Worm (Caenorhabditis elegans) whole organism, mixed stage, embryonic: ENCODE results near the gene sru-6.
A peak's percentile ranks its signal among the peaks of the same experiment; 100 is the strongest.

Experiments
- M03D4.4 ChIP-seq: sonication (generic microtip); optimal IDR thresholded peaks from 2 replicates; lab custom pipeline; 2017; ENCODE audit warnings: mild to moderate bottlenecking, missing genetic modification characterization, missing compliant biosample characterization
- bed-3 ChIP-seq: fragments of 200-800 bp; sonication (Bioruptor generic); optimal IDR thresholded peaks from 3 replicates; lab custom pipeline; 2018; ENCODE audit warnings: mild to moderate bottlenecking, missing genetic modification characterization, moderate library complexity, missing compliant biosample characterization
- blmp-1 ChIP-seq: fragments of 150-350 bp; optimal IDR thresholded peaks from 2 replicates; lab custom pipeline; 2014; ENCODE audit warnings: missing biosample characterization, missing genetic modification characterization
- ceh-39 ChIP-seq: fragments of 150-350 bp; optimal IDR thresholded peaks from 2 replicates; lab custom pipeline; 2014; ENCODE audit warnings: missing biosample characterization, missing genetic modification characterization
- ces-1 ChIP-seq: fragments of 150-350 bp; optimal IDR thresholded peaks from 2 replicates; lab custom pipeline; 2014; ENCODE audit warnings: missing biosample characterization, missing genetic modification reagents, missing genetic modification characterization
- cnd-1 ChIP-seq: fragments of 200-800 bp; sonication (Bioruptor generic); optimal IDR thresholded peaks from 2 replicates; lab custom pipeline; 2018; ENCODE audit warnings: mild to moderate bottlenecking, missing genetic modification characterization, missing compliant biosample characterization
- drap-1 ChIP-seq: fragments of 200-800 bp; sonication (Bioruptor generic); optimal IDR thresholded peaks from 3 replicates; lab custom pipeline; 2018; ENCODE audit warnings: mild to moderate bottlenecking, missing genetic modification characterization, missing compliant biosample characterization
- elt-1 ChIP-seq: sonication (generic microtip); optimal IDR thresholded peaks from 2 replicates; lab custom pipeline; 2017; ENCODE audit warnings: missing genetic modification characterization, mild to moderate bottlenecking, missing compliant biosample characterization, antibody characterized with exemption, moderate library complexity, borderline replicate concordance; ENCODE audit not compliant: insufficient read depth
- elt-3 ChIP-seq: fragments of 150-350 bp; optimal IDR thresholded peaks from 2 replicates; lab custom pipeline; 2014; ENCODE audit warnings: missing biosample characterization, missing genetic modification characterization
- flh-1 ChIP-seq: fragments of 200-800 bp; sonication (Bioruptor generic); optimal IDR thresholded peaks from 2 replicates; lab custom pipeline; 2018; ENCODE audit warnings: mild to moderate bottlenecking, missing genetic modification characterization, moderate library complexity, missing compliant biosample characterization
- ham-2 ChIP-seq: fragments of 200-800 bp; sonication (Bioruptor generic); optimal IDR thresholded peaks from 2 replicates; lab custom pipeline; 2018; ENCODE audit warnings: mild to moderate bottlenecking, missing genetic modification characterization, missing compliant biosample characterization
- hlh-1 ChIP-seq: fragments of 150-350 bp; optimal IDR thresholded peaks from 2 replicates; lab custom pipeline; 2014; ENCODE audit warnings: missing biosample characterization, missing genetic modification reagents, missing genetic modification characterization
- lin-13 ChIP-seq: fragments of 150-350 bp; optimal IDR thresholded peaks from 2 replicates; lab custom pipeline; 2014; ENCODE audit warnings: missing biosample characterization, missing genetic modification characterization
- lin-32 ChIP-seq: fragments of 200-800 bp; sonication (Bioruptor generic); optimal IDR thresholded peaks from 2 replicates; lab custom pipeline; 2018; ENCODE audit warnings: mild to moderate bottlenecking, missing genetic modification characterization, missing compliant biosample characterization
- lsy-2 ChIP-seq: fragments of 150-350 bp; optimal IDR thresholded peaks from 2 replicates; lab custom pipeline; 2014; ENCODE audit warnings: missing biosample characterization, missing genetic modification characterization
- mab-5 ChIP-seq: fragments of 150-350 bp; optimal IDR thresholded peaks from 2 replicates; lab custom pipeline; 2014; ENCODE audit warnings: missing biosample characterization, missing genetic modification characterization
- mep-1 ChIP-seq: fragments of 150-350 bp; optimal IDR thresholded peaks from 2 replicates; lab custom pipeline; 2017; ENCODE audit warnings: missing biosample characterization, missing genetic modification reagents, missing genetic modification characterization, inconsistent platforms
- mls-2 ChIP-seq: sonication (generic microtip); optimal IDR thresholded peaks from 2 replicates; lab custom pipeline; 2016; ENCODE audit warnings: mild to moderate bottlenecking, missing genetic modification characterization, moderate library complexity, missing compliant biosample characterization
- nhr-12 ChIP-seq: fragments of 150-350 bp; optimal IDR thresholded peaks from 2 replicates; lab custom pipeline; 2014; ENCODE audit warnings: missing biosample characterization, missing genetic modification characterization
- nhr-2 ChIP-seq: fragments of 150-350 bp; optimal IDR thresholded peaks from 2 replicates; lab custom pipeline; 2014; ENCODE audit warnings: missing biosample characterization, missing genetic modification characterization
- nhr-237 ChIP-seq: fragments of 150-350 bp; optimal IDR thresholded peaks from 2 replicates; lab custom pipeline; 2014; ENCODE audit warnings: missing biosample characterization, missing genetic modification characterization
- nhr-28 ChIP-seq: fragments of 150-350 bp; optimal IDR thresholded peaks from 2 replicates; lab custom pipeline; 2014; ENCODE audit warnings: missing biosample characterization, missing genetic modification characterization
- nhr-76 ChIP-seq: sonication (generic microtip); optimal IDR thresholded peaks from 2 replicates; lab custom pipeline; 2017; ENCODE audit warnings: missing biosample characterization, missing genetic modification characterization
- pha-4 ChIP-seq: fragments of 150-350 bp; optimal IDR thresholded peaks from 2 replicates; lab custom pipeline; 2018; ENCODE audit warnings: missing biosample characterization, missing genetic modification reagents, missing genetic modification characterization
- snpc-4 ChIP-seq: fragments of 150-350 bp; optimal IDR thresholded peaks from 2 replicates; lab custom pipeline; 2014; ENCODE audit warnings: missing biosample characterization, missing genetic modification characterization
- sptf-1 ChIP-seq: sonication (generic microtip); optimal IDR thresholded peaks from 2 replicates; lab custom pipeline; 2017; ENCODE audit warnings: mild to moderate bottlenecking, missing genetic modification characterization, moderate library complexity, missing compliant biosample characterization
- tbx-8 ChIP-seq: fragments of 200-800 bp; sonication (Bioruptor generic); optimal IDR thresholded peaks from 2 replicates; lab custom pipeline; 2018; ENCODE audit warnings: mild to moderate bottlenecking, missing genetic modification characterization, moderate library complexity, missing compliant biosample characterization
- unc-120 ChIP-seq: sonication (generic microtip); optimal IDR thresholded peaks from 2 replicates; lab custom pipeline; 2017; ENCODE audit warnings: missing genetic modification characterization, missing compliant biosample characterization; ENCODE audit not compliant: poor library complexity, severe bottlenecking
- unc-39 ChIP-seq: fragments of 150-350 bp; optimal IDR thresholded peaks from 2 replicates; lab custom pipeline; 2014; ENCODE audit warnings: missing biosample characterization, missing genetic modification characterization
- unc-62 ChIP-seq: fragments of 150-350 bp; optimal IDR thresholded peaks from 2 replicates; lab custom pipeline; 2014; ENCODE audit warnings: missing biosample characterization, missing genetic modification reagents, missing genetic modification characterization
- zip-8 ChIP-seq: fragments of 150-350 bp; optimal IDR thresholded peaks from 2 replicates; lab custom pipeline; 2014; ENCODE audit warnings: missing biosample characterization, missing genetic modification characterization
- ztf-11 ChIP-seq: fragments of 150-350 bp; optimal IDR thresholded peaks from 2 replicates; lab custom pipeline; 2014; ENCODE audit warnings: missing biosample characterization, missing genetic modification characterization

sru-6 gene

ce11 chrIV:9506251-9506650, 15.8 kb downstream of the sru-6 start, which contains the start of gene ttr-9:
Gene ttr-9, minus strand, starts transcription at chrIV:9506351.
- TF ChIP-seq tbx-8 (GFP tag; lab: Kevin White, UChicago): no peak
- no peak for TF ChIP-seq unc-62
- TF ChIP-seq nhr-12 (tag; lab: Kevin White, UChicago): no peak
- TF ChIP-seq pha-4 (tag; lab: Kevin White, UChicago): no peak
- TF ChIP-seq nhr-237 (tag; lab: Kevin White, UChicago): no peak
- TF ChIP-seq, all 35 proteins: peak for 0

DNA sequence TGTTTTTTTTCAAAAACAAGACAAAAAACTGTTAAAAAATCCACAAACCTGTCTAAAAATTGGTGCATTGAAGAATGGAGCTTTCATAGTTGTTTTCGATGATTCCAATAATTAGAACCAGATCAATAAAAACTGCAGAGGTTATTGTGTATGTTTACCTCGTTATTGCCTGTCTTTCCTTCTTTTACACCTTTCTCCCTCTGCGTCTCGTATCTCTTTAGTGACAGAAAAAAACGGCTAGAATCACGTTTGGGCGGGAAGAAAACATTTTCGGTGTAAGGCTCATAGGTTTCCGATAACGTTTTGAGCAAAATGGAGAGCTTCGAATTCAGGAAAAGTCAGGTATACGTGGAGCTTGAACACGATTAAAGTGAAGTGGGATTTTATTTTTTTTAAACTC, 18.2 kb downstream of the sru-6 start, which contains the start of gene ethe-1:
Gene ethe-1 (minus strand): TSS at position 150 of the 400 bp plus-strand sequence.
- TF ChIP-seq drap-1 (GFP tag; lab: Kevin White, UChicago) (no peak), ztf-11 (tag; lab: Kevin White, UChicago) (no peak), nhr-237 (tag; lab: Kevin White, UChicago) (no peak), nhr-12 (tag; lab: Kevin White, UChicago) (no peak), elt-1 (tag; lab: Kevin White, UChicago) (no peak), snpc-4 (tag; lab: Kevin White, UChicago) (no peak)

ce11 chrIV:9510439-9510838, 20.0 kb downstream of the sru-6 start, which contains the start of gene C33A12.4:
Gene C33A12.4, minus strand, starts transcription at chrIV:9510569.
- TF ChIP-seq unc-120 (tag; lab: Kevin White, UChicago): no peak
- no peak for TF ChIP-seq hlh-1
- TF ChIP-seq ceh-39: no peak
- TF ChIP-seq lsy-2: no peak
- no peak for TF ChIP-seq flh-1 (GFP tag; lab: Kevin White, UChicago)
- no peak for TF ChIP-seq ces-1
- TF ChIP-seq pha-4 (tag; lab: Kevin White, UChicago): no peak
- TF ChIP-seq tbx-8 (GFP tag; lab: Kevin White, UChicago): no peak
- no peak for TF ChIP-seq nhr-76
- no peak for TF ChIP-seq zip-8 (tag; lab: Kevin White, UChicago)
- TF ChIP-seq bed-3 (GFP tag; lab: Kevin White, UChicago): no peak
- TF ChIP-seq ztf-11 (tag; lab: Kevin White, UChicago): no peak

DNA sequence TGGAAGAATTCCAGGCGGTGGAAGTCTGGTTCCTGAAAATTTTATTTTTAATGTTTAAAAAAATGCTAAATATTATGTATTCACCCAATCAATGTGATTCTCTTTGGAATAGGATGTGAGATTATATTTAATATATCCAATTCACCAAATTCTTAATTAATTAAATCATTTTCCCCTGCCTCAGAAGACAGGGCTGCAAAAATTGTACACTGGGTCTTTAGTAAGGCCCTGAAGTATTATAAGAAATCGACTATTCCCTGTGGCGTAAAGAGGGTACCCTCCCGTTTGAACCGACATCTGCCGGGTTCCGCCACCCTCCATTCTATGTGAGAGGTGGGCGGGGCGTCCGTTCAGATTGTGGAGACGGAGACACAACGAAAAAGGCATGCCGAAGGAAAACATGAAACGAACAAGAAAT, 20.8 kb downstream of the sru-6 start:
- peak; percentile 1 for TF ChIP-seq unc-62
- TF ChIP-seq lsy-2: peak; percentile 1
- peak; percentile 24 for TF ChIP-seq cnd-1
- peak; percentile 9 for TF ChIP-seq unc-120 (tag; lab: Kevin White, UChicago)
- no peak for TF ChIP-seq snpc-4 (tag; lab: Kevin White, UChicago)
- peak; percentile 21 for TF ChIP-seq nhr-2
- TF ChIP-seq hlh-1: no peak
- TF ChIP-seq pha-4 (tag; lab: Kevin White, UChicago): peak; percentile 26
- TF ChIP-seq lin-13 (tag; lab: Kevin White, UChicago): no peak
- TF ChIP-seq tbx-8 (GFP tag; lab: Kevin White, UChicago): no peak
- peak; percentile 23 for TF ChIP-seq sptf-1 (tag; lab: Kevin White, UChicago)
- TF ChIP-seq ces-1: peak; percentile 90
- no peak for TF ChIP-seq elt-1 (tag; lab: Kevin White, UChicago)
- TF ChIP-seq mep-1 (tag; lab: Kevin White, UChicago): peak; percentile 18
- TF ChIP-seq nhr-237 (tag; lab: Kevin White, UChicago): peak; percentile 18
- peak; percentile 20 for TF ChIP-seq ceh-39
- peak; percentile 7 for TF ChIP-seq flh-1 (GFP tag; lab: Kevin White, UChicago)
- TF ChIP-seq M03D4.4 (tag; lab: Kevin White, UChicago): no peak
- no peak for TF ChIP-seq ztf-11 (tag; lab: Kevin White, UChicago)
- TF ChIP-seq elt-3 (tag; lab: Kevin White, UChicago): peak; percentile 33
- peak; percentile 52 for TF ChIP-seq mls-2 (tag; lab: Kevin White, UChicago)
- peak; percentile 44 for TF ChIP-seq blmp-1
- TF ChIP-seq, all 35 proteins: peak for 15

DNA sequence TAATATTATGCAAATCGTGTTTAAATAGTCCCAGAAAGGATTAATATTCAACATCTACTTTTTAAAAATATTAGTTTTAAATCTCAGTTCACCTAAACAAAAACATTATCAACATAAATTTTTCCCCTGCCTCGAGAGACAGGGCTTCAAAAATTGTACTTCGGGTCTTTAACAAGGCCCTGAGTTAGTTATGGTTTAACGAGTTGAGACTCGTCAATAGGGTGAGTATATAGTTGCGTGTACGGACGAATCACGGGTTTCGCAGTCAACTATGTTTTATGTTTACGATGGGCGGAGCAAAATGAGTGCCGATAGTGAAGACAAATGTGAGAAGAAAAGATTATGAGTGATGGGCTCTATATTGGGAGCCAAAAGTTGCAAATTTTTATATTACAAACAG, 21.2 kb downstream of the sru-6 start:
- TF ChIP-seq ces-1 (no peak), pha-4 (tag; lab: Kevin White, UChicago) (no peak), lin-32 (GFP tag; lab: Kevin White, UChicago) (no peak)

- no peak for TF ChIP-seq nhr-12 (tag; lab: Kevin White, UChicago)
- TF ChIP-seq tbx-8 (GFP tag; lab: Kevin White, UChicago): no peak
- no peak for TF ChIP-seq ham-2 (GFP tag; lab: Kevin White, UChicago)
- TF ChIP-seq nhr-28: no peak
- TF ChIP-seq ztf-11 (tag; lab: Kevin White, UChicago): no peak
- TF ChIP-seq snpc-4 (tag; lab: Kevin White, UChicago): no peak
- no peak for TF ChIP-seq blmp-1
- no peak for TF ChIP-seq mls-2 (tag; lab: Kevin White, UChicago)
- no peak for TF ChIP-seq mab-5 (tag; lab: Kevin White, UChicago)
- no peak for TF ChIP-seq unc-39 (tag; lab: Kevin White, UChicago)
- no peak for TF ChIP-seq unc-120 (tag; lab: Kevin White, UChicago)
- no peak for TF ChIP-seq lin-13 (tag; lab: Kevin White, UChicago)
These were observed 22.4 kb downstream of the sru-6 start, which contains the start of gene C33A12.3 for ce11 chrIV:9512836-9513235. Gene C33A12.3, minus strand, starts transcription at chrIV:9513002.
